Worm (Caenorhabditis elegans): ENCODE results near the gene T17A3.12.

T17A3.12 gene

ce11 chrIII:187829-188228, 42.9 kb upstream of the T17A3.12 start, which contains the start of gene mxl-2:
TSS of gene mxl-2 (minus strand) at chrIII:188131.
- TF ChIP-seq nhr-77 (tag; optimal IDR thresholded peaks at IDR 0.05): no peak
- TF ChIP-seq mml-1 (tag; optimal IDR thresholded peaks at IDR 0.05): no peak
- no peak for TF ChIP-seq hmg-11 (tag; optimal IDR thresholded peaks at IDR 0.05)
- no peak for TF ChIP-seq ceh-9 (tag; optimal IDR thresholded peaks at IDR 0.05)
- no peak for TF ChIP-seq nhr-237 (tag; optimal IDR thresholded peaks at IDR 0.05)
- no peak for TF ChIP-seq egl-5 (tag; optimal IDR thresholded peaks at IDR 0.05)
- TF ChIP-seq ceh-16 (tag; optimal IDR thresholded peaks at IDR 0.05): no peak
- no peak for TF ChIP-seq eor-1 (tag; optimal IDR thresholded peaks at IDR 0.05)
- no peak for TF ChIP-seq nhr-28 (tag; optimal IDR thresholded peaks at IDR 0.05)
- TF ChIP-seq lin-15B (tag; optimal IDR thresholded peaks at IDR 0.05): no peak
- no peak for TF ChIP-seq egl-27 (tag; optimal IDR thresholded peaks at IDR 0.05)
- no peak for TF ChIP-seq ceh-82 (tag; optimal IDR thresholded peaks at IDR 0.05)
- TF ChIP-seq ztf-4 (tag; optimal IDR thresholded peaks at IDR 0.05): no peak
- no peak for TF ChIP-seq nhr-12 (tag; optimal IDR thresholded peaks at IDR 0.05)
- TF ChIP-seq nfya-1 (tag; optimal IDR thresholded peaks at IDR 0.05; ENCODE audit: insufficient read depth): no peak
- TF ChIP-seq R02D3.7 (tag; optimal IDR thresholded peaks at IDR 0.05): no peak
- TF ChIP-seq ZK546.5 (tag; optimal IDR thresholded peaks at IDR 0.05): no peak
- TF ChIP-seq snpc-4 (tag; optimal IDR thresholded peaks at IDR 0.05): no peak
- no peak for TF ChIP-seq jun-1 (tag; optimal IDR thresholded peaks at IDR 0.05)
- TF ChIP-seq ama-1 (optimal IDR thresholded peaks at IDR 0.05): no peak

- TF ChIP-seq elt-2 (tag; optimal IDR thresholded peaks at IDR 0.05): peak; percentile 19
These were observed 40.9 kb upstream of the T17A3.12 start for ce11 chrIII:185909-186308.

- TF ChIP-seq tbx-2 (tag; optimal IDR thresholded peaks at IDR 0.05) (no peak), ceh-16 (tag; optimal IDR thresholded peaks at IDR 0.05) (no peak), nhr-12 (tag; optimal IDR thresholded peaks at IDR 0.05) (no peak), pha-4 (tag; optimal IDR thresholded peaks at IDR 0.05) (no peak), ceh-28 (tag; optimal IDR thresholded peaks at IDR 0.05) (peak; percentile 49), snpc-4 (tag; optimal IDR thresholded peaks at IDR 0.05) (no peak), sea-2 (GFP tag; optimal IDR thresholded peaks at IDR 0.05) (no peak), nhr-67 (tag; optimal IDR thresholded peaks at IDR 0.05) (no peak), lin-39 (tag; optimal IDR thresholded peaks at IDR 0.05) (no peak)
These were observed 39.4 kb upstream of the T17A3.12 start for ce11 chrIII:184335-184734.

ce11 chrIII:183072-183471, 38.1 kb upstream of the T17A3.12 start:
- TF ChIP-seq jun-1 (tag; optimal IDR thresholded peaks at IDR 0.05) (no peak), pqm-1 (tag; optimal IDR thresholded peaks at IDR 0.05) (peak; percentile 52), nhr-67 (tag; optimal IDR thresholded peaks at IDR 0.05) (no peak), nhr-28 (tag; optimal IDR thresholded peaks at IDR 0.05) (no peak), unc-62 (GFP tag; optimal IDR thresholded peaks at IDR 0.05) (no peak), elt-3 (tag; optimal IDR thresholded peaks at IDR 0.05) (no peak), mdl-1 (tag; optimal IDR thresholded peaks at IDR 0.05) (no peak), elt-2 (tag; optimal IDR thresholded peaks at IDR 0.05) (peak; percentile 66), egl-27 (tag; optimal IDR thresholded peaks at IDR 0.05) (no peak)

ce11 chrIII:182080-182479, 37.1 kb upstream of the T17A3.12 start, which contains the start of gene F40G9.15:
TSS of gene F40G9.15 (plus strand) at chrIII:182380.
- no peak for TF ChIP-seq unc-39 (tag; optimal IDR thresholded peaks at IDR 0.05)
- no peak for TF ChIP-seq nhr-25 (tag; optimal IDR thresholded peaks at IDR 0.05)
- no peak for TF ChIP-seq lin-15B (tag; optimal IDR thresholded peaks at IDR 0.05)
- no peak for TF ChIP-seq fkh-10 (GFP tag; optimal IDR thresholded peaks at IDR 0.05)

- no peak for TF ChIP-seq ztf-4 (tag; optimal IDR thresholded peaks at IDR 0.05)
- no peak for TF ChIP-seq ceh-82 (tag; optimal IDR thresholded peaks at IDR 0.05)
- TF ChIP-seq fkh-2 (tag; optimal IDR thresholded peaks at IDR 0.05): no peak
- TF ChIP-seq skn-1 (tag; optimal IDR thresholded peaks at IDR 0.05): no peak
- TF ChIP-seq nhr-67 (tag; optimal IDR thresholded peaks at IDR 0.05): no peak
- TF ChIP-seq nhr-11 (tag; optimal IDR thresholded peaks at IDR 0.05): no peak
These were observed 36.0 kb upstream of the T17A3.12 start, which contains the start of gene F40G9.5 for ce11 chrIII:180963-181362. TSS of gene F40G9.5 (plus strand) at chrIII:181263.
